Worm (Caenorhabditis elegans) whole organism, L4 larva: ENCODE measurements around the gene T01G5.6.

Experiments used
- F26F4.8 ChIP-seq: fragments of 200-800 bp; sonication (Bioruptor generic); conservative IDR thresholded peaks from 2 replicates; pipeline ENCODE4 v1.3.6; 2022; ENCODE audit warnings: missing genetic modification characterization, missing compliant biosample characterization
- F37D6.2 ChIP-seq: sonication (generic microtip); optimal IDR thresholded peaks from 2 replicates; lab custom pipeline; 2016; ENCODE audit warnings: mild to moderate bottlenecking, missing genetic modification characterization, missing compliant biosample characterization
- F44E2.7 ChIP-seq: fragments of 200-800 bp; sonication (Bioruptor generic); IDR thresholded peaks from 2 replicates; pipeline ENCODE4 v2.1.2; 2022; ENCODE audit warnings: missing genetic modification characterization, missing compliant biosample characterization
- T20F7.1 ChIP-seq: fragments of 200-800 bp; sonication (Bioruptor generic); optimal IDR thresholded peaks from 2 replicates; lab custom pipeline; 2018; ENCODE audit warnings: mild to moderate bottlenecking, missing genetic modification characterization, missing compliant biosample characterization
- Y105C5A.15 ChIP-seq: fragments of 200-800 bp; sonication (Bioruptor generic); IDR thresholded peaks from 2 replicates; pipeline ENCODE4 v1.3.6; 2022; ENCODE audit warnings: missing genetic modification characterization, missing compliant biosample characterization
- Y5F2A.4 ChIP-seq: fragments of 200-800 bp; sonication (Bioruptor generic); optimal IDR thresholded peaks from 2 replicates; lab custom pipeline; 2018; ENCODE audit warnings: mild to moderate bottlenecking, missing genetic modification characterization, missing compliant biosample characterization
- Y75B8A.6 ChIP-seq: fragments of 200-800 bp; sonication (Bioruptor generic); IDR thresholded peaks from 2 replicates; pipeline ENCODE4 v1.3.6; 2022; ENCODE audit warnings: missing genetic modification reagents, missing genetic modification characterization, missing compliant biosample characterization
- ZK546.5 ChIP-seq, 2 experiments: sonication (generic microtip); optimal IDR thresholded peaks; 2 replicates each; lab custom pipeline; 2017; ENCODE audit warnings: missing biosample characterization in 2 of 2, missing genetic modification characterization in 2 of 2
- attf-4 ChIP-seq: sonication (generic microtip); optimal IDR thresholded peaks from 3 replicates; lab custom pipeline; 2017; ENCODE audit warnings: missing biosample characterization, missing genetic modification characterization
- ceh-20 ChIP-seq: fragments of 200-800 bp; sonication (Bioruptor generic); IDR thresholded peaks from 2 replicates; pipeline ENCODE4 v1.3.6; 2022; ENCODE audit warnings: missing genetic modification reagents, missing genetic modification characterization, missing compliant biosample characterization
- ceh-32 ChIP-seq: sonication (generic microtip); optimal IDR thresholded peaks from 2 replicates; lab custom pipeline; 2016; ENCODE audit warnings: mild to moderate bottlenecking, missing genetic modification characterization, missing compliant biosample characterization; ENCODE audit not compliant: poor library complexity
- ceh-62 ChIP-seq: sonication (generic microtip); optimal IDR thresholded peaks from 2 replicates; lab custom pipeline; 2017; ENCODE audit warnings: missing biosample characterization, missing genetic modification characterization
- ceh-82 ChIP-seq: sonication (generic microtip); optimal IDR thresholded peaks from 2 replicates; lab custom pipeline; 2017; ENCODE audit warnings: missing biosample characterization, missing genetic modification characterization
- ces-1 ChIP-seq: fragments of 150-350 bp; sonication (generic microtip); optimal IDR thresholded peaks from 4 replicates; lab custom pipeline; 2014; ENCODE audit warnings: missing biosample characterization, missing genetic modification reagents, missing genetic modification characterization
- cey-2 ChIP-seq: sonication (generic microtip); optimal IDR thresholded peaks from 3 replicates; lab custom pipeline; 2017; ENCODE audit warnings: missing genetic modification characterization, mild to moderate bottlenecking, missing compliant biosample characterization, antibody characterized with exemption, borderline replicate concordance; ENCODE audit not compliant: insufficient read depth
- ctbp-1 ChIP-seq: fragments of 200-800 bp; sonication (Bioruptor generic); IDR thresholded peaks from 2 replicates; pipeline ENCODE4 v1.3.6; 2022; ENCODE audit warnings: missing genetic modification reagents, missing genetic modification characterization, missing compliant biosample characterization
- daf-16 ChIP-seq, 3 experiments: sonication (generic microtip); optimal IDR thresholded peaks; 2 replicates each; lab custom pipeline; 2016 to 2017; ENCODE audit warnings: missing genetic modification characterization in 3 of 3, missing genetic modification reagents in 3 of 3, mild to moderate bottlenecking in 2 of 3, missing compliant biosample characterization in 2 of 3, missing biosample characterization in 1 of 3, moderate library complexity in 1 of 3
- dmd-6 ChIP-seq: fragments of 200-800 bp; sonication (Bioruptor generic); IDR thresholded peaks from 2 replicates; pipeline ENCODE4 v1.3.6; 2022; ENCODE audit warnings: missing genetic modification reagents, missing genetic modification characterization, missing compliant biosample characterization
- dpl-1 ChIP-seq: fragments of 150-350 bp; optimal IDR thresholded peaks from 2 replicates; lab custom pipeline; 2014; ENCODE audit warnings: missing biosample characterization, missing genetic modification reagents, missing genetic modification characterization
- hif-1 ChIP-seq, 2 experiments: sonication (generic microtip); optimal IDR thresholded peaks; 2 replicates each; lab custom pipeline; 2016 to 2017; ENCODE audit warnings: missing compliant biosample characterization in 2 of 2, missing genetic modification characterization in 2 of 2, missing genetic modification reagents in 2 of 2, missing genotype in 2 of 2, mild to moderate bottlenecking in 1 of 2
- jun-1 ChIP-seq: fragments of 150-350 bp; optimal IDR thresholded peaks from 2 replicates; lab custom pipeline; 2014; ENCODE audit warnings: missing biosample characterization, missing genetic modification reagents, missing genetic modification characterization
- lin-13 ChIP-seq: fragments of 150-350 bp; optimal IDR thresholded peaks from 2 replicates; lab custom pipeline; 2014; ENCODE audit warnings: missing biosample characterization, missing genetic modification reagents, missing genetic modification characterization
- lir-3 ChIP-seq: sonication (generic microtip); optimal IDR thresholded peaks from 2 replicates; lab custom pipeline; 2016; ENCODE audit warnings: mild to moderate bottlenecking, missing genetic modification characterization, missing compliant biosample characterization
- lsy-2 ChIP-seq, 2 experiments: fragments of 150-350 bp in 1 of 2; sonication (generic microtip) in 1 of 2; optimal IDR thresholded peaks; 2 replicates each; lab custom pipeline; 2014 to 2017; ENCODE audit warnings: missing biosample characterization in 2 of 2, missing genetic modification characterization in 2 of 2
- madf-9 ChIP-seq: fragments of 200-800 bp; sonication (Bioruptor generic); conservative IDR thresholded peaks from 2 replicates; pipeline ENCODE4 v1.3.6; 2022; ENCODE audit warnings: missing genetic modification reagents, missing genetic modification characterization, missing compliant biosample characterization
- mdl-1 ChIP-seq, 2 experiments: fragments of 150-350 bp in 1 of 2; sonication (generic microtip) in 1 of 2; optimal IDR thresholded peaks; 2 replicates each; lab custom pipeline; 2014 to 2017; ENCODE audit warnings: missing biosample characterization in 2 of 2, missing genetic modification characterization in 2 of 2
- mes-2 ChIP-seq: sonication (generic microtip); optimal IDR thresholded peaks from 2 replicates; lab custom pipeline; 2016; ENCODE audit warnings: missing genotype, mild to moderate bottlenecking, missing genetic modification characterization, missing compliant biosample characterization; ENCODE audit not compliant: poor library complexity, severe bottlenecking
- mxl-3 ChIP-seq: fragments of 200-800 bp; sonication (Bioruptor generic); optimal IDR thresholded peaks from 2 replicates; lab custom pipeline; 2018; ENCODE audit warnings: mild to moderate bottlenecking, missing genetic modification characterization, missing compliant biosample characterization
- nhr-102 ChIP-seq: sonication (generic microtip); optimal IDR thresholded peaks from 2 replicates; lab custom pipeline; 2016; ENCODE audit warnings: mild to moderate bottlenecking, missing genetic modification characterization, moderate library complexity, missing compliant biosample characterization
- nhr-11 ChIP-seq: fragments of 150-350 bp; optimal IDR thresholded peaks from 2 replicates; lab custom pipeline; 2014; ENCODE audit warnings: missing biosample characterization, missing genetic modification characterization
- nhr-25 ChIP-seq: sonication (generic microtip); optimal IDR thresholded peaks from 2 replicates; lab custom pipeline; 2017; ENCODE audit warnings: missing genetic modification characterization, mild to moderate bottlenecking, missing compliant biosample characterization, antibody characterized with exemption, moderate library complexity, borderline replicate concordance; ENCODE audit not compliant: insufficient read depth
- nhr-41 ChIP-seq: fragments of 200-800 bp; sonication (Bioruptor generic); IDR thresholded peaks from 2 replicates; pipeline ENCODE4 v1.3.6; 2022; ENCODE audit warnings: missing genetic modification reagents, missing genetic modification characterization, missing compliant biosample characterization
- nhr-42 ChIP-seq: fragments of 200-800 bp; sonication (Bioruptor generic); IDR thresholded peaks from 2 replicates; pipeline ENCODE4 v1.3.6; 2022; ENCODE audit warnings: missing genetic modification characterization, missing compliant biosample characterization
- nhr-48 ChIP-seq: sonication (generic microtip); optimal IDR thresholded peaks from 2 replicates; lab custom pipeline; 2016; ENCODE audit warnings: mild to moderate bottlenecking, missing genetic modification characterization, missing compliant biosample characterization
- nhr-6 ChIP-seq: fragments of 150-350 bp; optimal IDR thresholded peaks from 2 replicates; lab custom pipeline; 2014; ENCODE audit warnings: missing biosample characterization, missing genetic modification characterization
- nhr-76 ChIP-seq: fragments of 150-350 bp; optimal IDR thresholded peaks from 2 replicates; lab custom pipeline; 2014; ENCODE audit warnings: missing biosample characterization, missing genetic modification characterization
- pha-4 ChIP-seq, 2 experiments: fragments of 150-350 bp in 1 of 2; fragments of 200-800 bp in 1 of 2; sonication (Bioruptor generic) in 1 of 2; IDR thresholded peaks in 1 of 2; optimal IDR thresholded peaks in 1 of 2; 2 replicates each; pipeline versions ENCODE4 v1.3.6 to Lab custom; 2014 to 2022; ENCODE audit warnings: missing genetic modification characterization in 2 of 2, missing genetic modification reagents in 2 of 2, missing biosample characterization in 1 of 2, missing compliant biosample characterization in 1 of 2
- rbr-2 ChIP-seq: sonication (generic microtip); optimal IDR thresholded peaks from 2 replicates; lab custom pipeline; 2016; ENCODE audit warnings: missing genotype, missing genetic modification characterization, missing compliant biosample characterization
- saeg-2 ChIP-seq: fragments of 200-800 bp; sonication (Bioruptor generic); IDR thresholded peaks from 2 replicates; pipeline ENCODE4 v1.3.6; 2022; ENCODE audit warnings: missing genetic modification reagents, missing genetic modification characterization, missing compliant biosample characterization
- set-16 ChIP-seq: fragments of 200-800 bp; sonication (Bioruptor generic); IDR thresholded peaks from 2 replicates; pipeline ENCODE4 v1.3.6; 2022; ENCODE audit warnings: missing genetic modification reagents, missing genetic modification characterization, missing compliant biosample characterization
- snpc-1.2 ChIP-seq: fragments of 200-800 bp; sonication (Bioruptor generic); IDR thresholded peaks from 2 replicates; pipeline ENCODE4 v1.3.6; 2022; ENCODE audit warnings: missing genetic modification reagents, missing genetic modification characterization, missing compliant biosample characterization
- spr-3 ChIP-seq: fragments of 200-800 bp; sonication (Bioruptor generic); optimal IDR thresholded peaks from 2 replicates; lab custom pipeline; 2018; ENCODE audit warnings: mild to moderate bottlenecking, missing genetic modification characterization, missing compliant biosample characterization
- unc-62 ChIP-seq, 3 experiments: fragments of 150-350 bp in 1 of 3; sonication (generic microtip); optimal IDR thresholded peaks in 2 of 3; peaks in 1 of 3; 1 replicate in 1 of 3; 2 replicates in 2 of 3; lab custom pipeline; 2014 to 2017; ENCODE audit warnings: missing biosample characterization in 3 of 3, missing genetic modification characterization in 3 of 3, missing genetic modification reagents in 3 of 3, missing genotype in 1 of 3
- zfp-2 ChIP-seq: sonication (generic microtip); optimal IDR thresholded peaks from 2 replicates; lab custom pipeline; 2016; ENCODE audit warnings: mild to moderate bottlenecking, missing genetic modification characterization, missing compliant biosample characterization
- zfp-3 ChIP-seq: fragments of 200-800 bp; sonication (Bioruptor generic); conservative IDR thresholded peaks from 2 replicates; pipeline ENCODE4 v1.3.6; 2022; ENCODE audit warnings: missing genetic modification reagents, missing genetic modification characterization, missing compliant biosample characterization
- zip-11 ChIP-seq: fragments of 200-800 bp; sonication (Bioruptor generic); IDR thresholded peaks from 2 replicates; pipeline ENCODE4 v1.3.6; 2022; ENCODE audit warnings: missing genetic modification characterization, missing compliant biosample characterization

Gene T01G5.6

DNA sequence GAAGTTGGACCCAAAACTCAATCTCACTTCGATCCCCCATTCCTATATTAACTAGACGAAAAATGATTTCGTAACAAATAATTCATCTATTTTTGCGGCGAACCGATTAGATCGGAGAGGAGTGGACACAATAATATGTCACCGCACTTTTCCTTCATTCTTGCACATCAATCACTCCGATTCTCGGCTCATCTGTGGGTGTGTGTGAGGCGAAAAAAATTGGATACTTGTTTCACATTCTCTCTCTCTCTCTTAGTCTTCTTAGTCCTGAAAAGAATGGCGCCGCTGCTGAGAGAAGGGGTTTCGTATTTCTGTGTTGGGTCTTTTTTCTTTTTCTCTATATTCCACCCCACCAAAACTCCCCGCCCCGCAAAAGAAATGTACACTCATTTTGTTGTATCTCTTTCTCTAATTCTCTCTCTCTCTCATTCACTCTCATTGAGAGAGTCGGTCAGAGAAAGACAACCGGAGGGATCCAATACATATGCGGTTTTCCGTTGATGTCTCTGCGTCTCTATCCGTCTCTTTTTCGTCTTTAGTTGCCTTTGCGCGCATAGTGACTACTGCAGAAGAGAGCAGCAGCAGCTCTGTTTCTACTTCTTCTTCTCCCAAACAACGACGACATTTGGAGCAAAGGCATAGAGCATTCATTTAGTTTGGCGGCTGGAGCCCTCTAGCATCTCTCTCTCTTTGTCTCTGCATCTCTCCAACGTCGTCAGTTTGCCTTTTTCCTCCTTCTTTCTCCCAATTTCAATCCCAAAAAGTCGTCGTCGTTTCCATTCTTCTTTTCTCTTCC is 42.7 kb downstream of the T01G5.6 start, which contains the start of gene unc-76 (continued):
- TF ChIP-seq pha-4 (GFP tag; IDR thresholded peaks at IDR 0.05; lab: Robert Waterston, UW) (peak; percentile 23; the same call in 1 of the 2 replicates), pha-4 (tag; optimal IDR thresholded peaks at IDR 0.05; lab: Kevin White, UChicago) (peak; percentile 20), spr-3 (GFP tag; lab: Kevin White, UChicago) (no peak), ceh-62 (tag; lab: Kevin White, UChicago) (no peak), snpc-1.2 (GFP tag; lab: Robert Waterston, UW) (no peak), F37D6.2 (peak; percentile 78), ceh-32 (tag; lab: Kevin White, UChicago) (no peak), set-16 (no peak; the same call in 1 of the 2 replicates), ctbp-1 (peak; percentile 72), lin-13 (GFP tag; lab: Kevin White, UChicago) (peak; percentile 55), nhr-25 (no peak), nhr-11 (tag; lab: Kevin White, UChicago) (peak; percentile 72), nhr-42 (no peak), madf-9 (GFP tag; lab: Robert Waterston, UW) (no peak), cey-2 (tag; lab: Kevin White, UChicago) (no peak), nhr-6 (tag; lab: Kevin White, UChicago) (peak; percentile 87), nhr-48 (tag; lab: Kevin White, UChicago) (no peak), dpl-1 (GFP tag; lab: Kevin White, UChicago) (peak; percentile 27), mxl-3 (no peak), dmd-6 (GFP tag; lab: Robert Waterston, UW) (peak; percentile 38; the same call in 1 of the 2 replicates), lir-3 (tag; lab: Kevin White, UChicago) (no peak), saeg-2 (GFP tag; lab: Robert Waterston, UW) (no peak), jun-1 (no peak), zfp-3 (GFP tag; lab: Robert Waterston, UW) (no peak), Y105C5A.15 (GFP tag; lab: Robert Waterston, UW) (no peak), rbr-2 (tag; lab: Kevin White, UChicago) (peak; percentile 92), unc-62 (GFP tag; optimal IDR thresholded peaks at IDR 0.05 in 1 of 2; lab: Kevin White, UChicago) (peak in 1 of 2 experiments; percentile 98), unc-62 (tag; optimal IDR thresholded peaks at IDR 0.05; lab: Kevin White, UChicago) (no peak), attf-4 (tag; lab: Kevin White, UChicago) (no peak), daf-16 (GFP tag; optimal IDR thresholded peaks at IDR 0.05; lab: Kevin White, UChicago) (peak in 1 of 2 experiments; percentile 23), daf-16 (tag; optimal IDR thresholded peaks at IDR 0.05; lab: Kevin White, UChicago) (peak; percentile 8), mes-2 (tag; lab: Kevin White, UChicago) (peak; percentile 48), hif-1 (tag; optimal IDR thresholded peaks at IDR 0.05; lab: Kevin White, UChicago) (peak in 1 of 2 experiments; percentile 47), ZK546.5 (tag; optimal IDR thresholded peaks at IDR 0.05; lab: Kevin White, UChicago) (no peak), F44E2.7 (GFP tag; lab: Robert Waterston, UW) (no peak), Y75B8A.6 (GFP tag; lab: Robert Waterston, UW) (no peak), nhr-76 (tag; lab: Kevin White, UChicago) (no peak), F26F4.8 (GFP tag; lab: Robert Waterston, UW) (no peak), zip-11 (no peak), ceh-82 (tag; lab: Kevin White, UChicago) (no peak), ces-1 (GFP tag; lab: Kevin White, UChicago) (peak; percentile 56), zfp-2 (tag; lab: Kevin White, UChicago) (no peak), T20F7.1 (GFP tag; lab: Kevin White, UChicago) (no peak), mdl-1 (tag; optimal IDR thresholded peaks at IDR 0.05; lab: Kevin White, UChicago) (peak; percentile 2 to 31), nhr-102 (tag; lab: Kevin White, UChicago) (no peak), ceh-20 (GFP tag; lab: Robert Waterston, UW) (peak; percentile 55), lsy-2 (tag; optimal IDR thresholded peaks at IDR 0.05; lab: Kevin White, UChicago) (peak; percentile 42 to 76), Y5F2A.4 (GFP tag; lab: Kevin White, UChicago) (no peak), nhr-41 (GFP tag; lab: Robert Waterston, UW) (no peak)
